Worm (Caenorhabditis elegans): ENCODE results near the gene sdc-2.

The sdc-2 gene

ce11 chrX:11482134-11482533 is 40.4 kb upstream of the sdc-2 start:
- TF ChIP-seq ceh-45 (GFP tag; IDR thresholded peaks at IDR 0.05): no peak
- no peak for TF ChIP-seq hlh-13 (GFP tag; optimal IDR thresholded peaks at IDR 0.05)
- TF ChIP-seq K09A11.1 (tag; optimal IDR thresholded peaks at IDR 0.05; ENCODE audit: insufficient read depth): no peak
- TF ChIP-seq mec-3 (tag; optimal IDR thresholded peaks at IDR 0.05; ENCODE audit: borderline replicate concordance): no peak
- no peak for TF ChIP-seq eyg-1 (tag; optimal IDR thresholded peaks at IDR 0.05)
- TF ChIP-seq sox-4 (tag; optimal IDR thresholded peaks at IDR 0.05): no peak
- no peak for TF ChIP-seq unc-86 (tag; optimal IDR thresholded peaks at IDR 0.05)
- no peak for TF ChIP-seq ref-2 (tag; optimal IDR thresholded peaks at IDR 0.05)
- TF ChIP-seq fkh-6 (tag; optimal IDR thresholded peaks at IDR 0.05): no peak
- TF ChIP-seq ceh-24 (tag; optimal IDR thresholded peaks at IDR 0.05): no peak

- TF ChIP-seq unc-86 (tag; optimal IDR thresholded peaks at IDR 0.05): no peak
- peak; percentile 37 for TF ChIP-seq elt-2 (tag; optimal IDR thresholded peaks at IDR 0.05)
- TF ChIP-seq ahr-1 (tag; optimal IDR thresholded peaks at IDR 0.05): no peak
These were observed 39.9 kb upstream of the sdc-2 start for ce11 chrX:11482637-11483036.

- no peak for TF ChIP-seq elt-4 (tag; optimal IDR thresholded peaks at IDR 0.05)
- TF ChIP-seq K02D7.2 (tag; optimal IDR thresholded peaks at IDR 0.05): no peak
- TF ChIP-seq tbx-2 (tag; optimal IDR thresholded peaks at IDR 0.05): no peak
- no peak for TF ChIP-seq sox-4 (tag; optimal IDR thresholded peaks at IDR 0.05)
- TF ChIP-seq hlh-30 (tag; optimal IDR thresholded peaks at IDR 0.05; ENCODE audit: insufficient read depth): no peak
- TF ChIP-seq ceh-30 (tag; optimal IDR thresholded peaks at IDR 0.05): no peak
- TF ChIP-seq nhr-232 (tag; optimal IDR thresholded peaks at IDR 0.05): no peak
- TF ChIP-seq pat-9 (tag; optimal IDR thresholded peaks at IDR 0.05): no peak
- TF ChIP-seq C38D4.7 (GFP tag; optimal IDR thresholded peaks at IDR 0.05): no peak
- TF ChIP-seq C08G9.2 (tag; optimal IDR thresholded peaks at IDR 0.05): no peak
- TF ChIP-seq eyg-1 (tag; optimal IDR thresholded peaks at IDR 0.05): no peak
These were observed 38.5 kb upstream of the sdc-2 start for ce11 chrX:11484027-11484426.

ce11 chrX:11487484-11487883 is 35.0 kb upstream of the sdc-2 start, which contains the start of gene spp-9:
TSS of gene spp-9 (plus strand) at chrX:11487784.
- TF ChIP-seq ceh-45 (GFP tag; IDR thresholded peaks at IDR 0.05) (no peak), ets-4 (tag; optimal IDR thresholded peaks at IDR 0.05) (no peak), ref-2 (tag; optimal IDR thresholded peaks at IDR 0.05) (no peak), ceh-31 (tag; optimal IDR thresholded peaks at IDR 0.05) (no peak), tbx-7 (tag; optimal IDR thresholded peaks at IDR 0.05) (no peak), ceh-2 (tag; optimal IDR thresholded peaks at IDR 0.05) (no peak), pat-9 (tag; optimal IDR thresholded peaks at IDR 0.05) (no peak), F13H6.1 (tag; optimal IDR thresholded peaks at IDR 0.05) (no peak), unc-42 (tag; optimal IDR thresholded peaks at IDR 0.05) (no peak), sox-4 (tag; optimal IDR thresholded peaks at IDR 0.05) (no peak), hlh-13 (GFP tag; optimal IDR thresholded peaks at IDR 0.05) (no peak), odd-2 (tag; optimal IDR thresholded peaks at IDR 0.05) (no peak), nfya-1 (tag; optimal IDR thresholded peaks at IDR 0.05) (no peak), pha-2 (tag; optimal IDR thresholded peaks at IDR 0.05) (no peak), C38D4.7 (GFP tag; optimal IDR thresholded peaks at IDR 0.05) (no peak), fkh-10 (GFP tag; optimal IDR thresholded peaks at IDR 0.05) (no peak), nhr-232 (tag; optimal IDR thresholded peaks at IDR 0.05) (no peak)

ce11 chrX:11489830-11490229 is 32.7 kb upstream of the sdc-2 start, which contains the start of gene spp-21:
TSS of gene spp-21 (plus strand) at chrX:11490130.
- no peak for TF ChIP-seq unc-55 (GFP tag; optimal IDR thresholded peaks at IDR 0.05)
- no peak for TF ChIP-seq mec-3 (tag; optimal IDR thresholded peaks at IDR 0.05; ENCODE audit: borderline replicate concordance)

ce11 chrX:11491835-11492234 is 30.7 kb upstream of the sdc-2 start:
- no peak for TF ChIP-seq rnt-1 (tag; optimal IDR thresholded peaks at IDR 0.05)
- no peak for TF ChIP-seq lim-6 (tag; optimal IDR thresholded peaks at IDR 0.05)
- TF ChIP-seq elt-2 (tag; optimal IDR thresholded peaks at IDR 0.05): no peak
- no peak for TF ChIP-seq unc-42 (tag; optimal IDR thresholded peaks at IDR 0.05)
- no peak for TF ChIP-seq dmd-4 (tag; optimal IDR thresholded peaks at IDR 0.05; ENCODE audit: borderline replicate concordance)
- no peak for TF ChIP-seq tbx-2 (tag; optimal IDR thresholded peaks at IDR 0.05)
- no peak for TF ChIP-seq ref-2 (tag; optimal IDR thresholded peaks at IDR 0.05)
- TF ChIP-seq ceh-45 (GFP tag; IDR thresholded peaks at IDR 0.05): no peak
- no peak for TF ChIP-seq syd-9 (tag; optimal IDR thresholded peaks at IDR 0.05)
- no peak for TF ChIP-seq K09A11.1 (tag; optimal IDR thresholded peaks at IDR 0.05; ENCODE audit: insufficient read depth)

Data from whole organism, late embryonic.